In genomic region chrV:11610481-11610880, ce11 we compare ENCODE assay signal across 2 worm cellular contexts.
TF ChIP-seq lines count a peak whose summit lies in the region.

TSS of gene sas-5 (plus strand) at chrV:11610737.

TF ChIP-seq in whole organism, L1 larva, 84 proteins besides CTCF, POLR2A, EP300 and RAD21 (continued from another document):
- TF ChIP-seq ceh-88 (GFP tag; IDR thresholded peaks at IDR 0.05; lab: Robert Waterston, UW) (peak; percentile 56; the same call in 1 of the 2 replicates), sox-4 (tag; optimal IDR thresholded peaks at IDR 0.05; lab: Kevin White, UChicago) (peak; percentile 7), nhr-71 (tag; optimal IDR thresholded peaks at IDR 0.05; lab: Kevin White, UChicago) (peak; percentile 88)

TF ChIP-seq in whole organism, young adult, 124 proteins besides CTCF, POLR2A, EP300 and RAD21 (continued from another document):
- TF ChIP-seq C17E4.6 (GFP tag; IDR thresholded peaks at IDR 0.05; lab: Robert Waterston, UW) (0 out of 2 replicates have a peak, but pooled peaks have one; percentile 22), madf-10 (tag; optimal IDR thresholded peaks at IDR 0.05; lab: Kevin White, UChicago) (peak; percentile 54), C06A6.2 (GFP tag; conservative IDR thresholded peaks at IDR 0.05; lab: Robert Waterston, UW) (0 out of 2 replicates have a peak, but pooled peaks have one; percentile 51), ets-4 (GFP tag; optimal IDR thresholded peaks at IDR 0.05; lab: Kevin White, UChicago) (no peak), F49E8.2 (tag; optimal IDR thresholded peaks at IDR 0.05; lab: Kevin White, UChicago; ENCODE audit: insufficient read depth) (no peak), ama-1 (optimal IDR thresholded peaks at IDR 0.05; lab: Kevin White, UChicago) (no peak), ama-1 (GFP tag; optimal IDR thresholded peaks at IDR 0.05; lab: Kevin White, UChicago) (no peak), dox-1 (GFP tag; IDR thresholded peaks at IDR 0.05; lab: Robert Waterston, UW) (peak; percentile 87), pbrm-1 (GFP tag; IDR thresholded peaks at IDR 0.05; lab: Robert Waterston, UW) (peak; percentile 82), chd-7 (tag; optimal IDR thresholded peaks at IDR 0.05; lab: Kevin White, UChicago) (no peak), tlf-1 (GFP tag; optimal IDR thresholded peaks at IDR 0.05; lab: Kevin White, UChicago) (peak; percentile 70), xnd-1 (tag; optimal IDR thresholded peaks at IDR 0.05; lab: Kevin White, UChicago) (peak; percentile 72), nfya-1 (tag; optimal IDR thresholded peaks at IDR 0.05; lab: Kevin White, UChicago; ENCODE audit: borderline replicate concordance, insufficient read depth) (no peak), snpc-1.3 (tag; optimal IDR thresholded peaks at IDR 0.05; lab: Kevin White, UChicago; ENCODE audit: insufficient read depth) (no peak), nfya-2 (GFP tag; IDR thresholded peaks at IDR 0.05; lab: Robert Waterston, UW) (no peak), Y95B8A.8 (GFP tag; IDR thresholded peaks at IDR 0.05; lab: Robert Waterston, UW) (0 out of 2 replicates have a peak, but pooled peaks have one; percentile 25), Y56A3A.18 (GFP tag; IDR thresholded peaks at IDR 0.05; lab: Robert Waterston, UW) (peak; percentile 71; the same call in 1 of the 2 replicates), mel-28 (tag; optimal IDR thresholded peaks at IDR 0.05; lab: Kevin White, UChicago; ENCODE audit: borderline replicate concordance) (no peak), ceh-27 (GFP tag; optimal IDR thresholded peaks at IDR 0.05; lab: Kevin White, UChicago) (peak; percentile 57), Y53G8AR.9 (GFP tag; conservative IDR thresholded peaks at IDR 0.05; lab: Robert Waterston, UW) (peak; percentile 57; the same call in 1 of the 2 replicates), nhr-80 (tag; optimal IDR thresholded peaks at IDR 0.05; lab: Kevin White, UChicago) (peak; percentile 29), ceh-79 (tag; optimal IDR thresholded peaks at IDR 0.05; lab: Kevin White, UChicago) (no peak), K11D2.4 (GFP tag; IDR thresholded peaks at IDR 0.05; lab: Robert Waterston, UW) (no peak)
